Worm (Caenorhabditis elegans) whole organism, mixed stage, embryonic: Measurements from ENCODE around the gene T14G8.3.

Source experiments
- M03D4.4 ChIP-seq: sonication (generic microtip); optimal IDR thresholded peaks from 2 replicates; lab custom pipeline; 2017; ENCODE audit warnings: mild to moderate bottlenecking, missing genetic modification characterization, missing compliant biosample characterization
- blmp-1 ChIP-seq: fragments of 150-350 bp; optimal IDR thresholded peaks from 2 replicates; lab custom pipeline; 2014; ENCODE audit warnings: missing biosample characterization, missing genetic modification characterization
- ceh-39 ChIP-seq: fragments of 150-350 bp; optimal IDR thresholded peaks from 2 replicates; lab custom pipeline; 2014; ENCODE audit warnings: missing biosample characterization, missing genetic modification characterization
- ceh-43 ChIP-seq: fragments of 200-800 bp; sonication (Bioruptor generic); optimal IDR thresholded peaks from 2 replicates; lab custom pipeline; 2018; ENCODE audit warnings: mild to moderate bottlenecking, missing genetic modification characterization, moderate library complexity, missing compliant biosample characterization
- cnd-1 ChIP-seq: fragments of 200-800 bp; sonication (Bioruptor generic); optimal IDR thresholded peaks from 2 replicates; lab custom pipeline; 2018; ENCODE audit warnings: mild to moderate bottlenecking, missing genetic modification characterization, missing compliant biosample characterization
- elt-3 ChIP-seq: fragments of 150-350 bp; optimal IDR thresholded peaks from 2 replicates; lab custom pipeline; 2014; ENCODE audit warnings: missing biosample characterization, missing genetic modification characterization
- lin-13 ChIP-seq: fragments of 150-350 bp; optimal IDR thresholded peaks from 2 replicates; lab custom pipeline; 2014; ENCODE audit warnings: missing biosample characterization, missing genetic modification characterization
- nhr-28 ChIP-seq: fragments of 150-350 bp; optimal IDR thresholded peaks from 2 replicates; lab custom pipeline; 2014; ENCODE audit warnings: missing biosample characterization, missing genetic modification characterization
- pha-4 ChIP-seq: fragments of 150-350 bp; optimal IDR thresholded peaks from 2 replicates; lab custom pipeline; 2018; ENCODE audit warnings: missing biosample characterization, missing genetic modification reagents, missing genetic modification characterization
- unc-39 ChIP-seq: fragments of 150-350 bp; optimal IDR thresholded peaks from 2 replicates; lab custom pipeline; 2014; ENCODE audit warnings: missing biosample characterization, missing genetic modification characterization
- ztf-11 ChIP-seq: fragments of 150-350 bp; optimal IDR thresholded peaks from 2 replicates; lab custom pipeline; 2014; ENCODE audit warnings: missing biosample characterization, missing genetic modification characterization

DNA sequence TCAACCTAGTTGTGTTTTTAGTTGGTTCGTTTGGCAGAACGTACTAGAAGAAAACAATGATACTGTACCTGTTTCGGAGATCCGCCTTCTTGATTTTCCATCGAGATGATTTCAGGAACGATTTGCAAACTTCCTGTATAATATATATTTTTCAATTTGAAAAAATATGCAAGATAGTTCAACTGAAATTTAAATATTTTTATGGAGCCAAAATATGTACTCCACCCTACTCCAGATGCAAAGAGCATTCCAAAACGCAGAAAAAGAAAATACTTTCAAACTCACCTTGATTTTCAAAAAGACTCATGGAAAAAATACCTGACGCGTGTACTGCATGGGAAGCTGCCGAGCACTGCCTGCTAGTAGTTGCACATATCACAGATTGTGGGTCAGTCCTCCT, 47.5 kb upstream of the T14G8.3 start, which contains the start of gene gei-3:
- TF ChIP-seq lin-13 (tag; lab: Kevin White, UChicago) (no peak), cnd-1 (tag; lab: Kevin White, UChicago) (no peak), M03D4.4 (tag; lab: Kevin White, UChicago) (no peak), ceh-39 (tag; lab: Kevin White, UChicago) (no peak), pha-4 (tag; lab: Kevin White, UChicago) (no peak), nhr-28 (no peak), blmp-1 (no peak), elt-3 (tag; lab: Kevin White, UChicago) (no peak), ceh-43 (GFP tag; lab: Kevin White, UChicago) (no peak), unc-39 (tag; lab: Kevin White, UChicago) (no peak), ztf-11 (no peak)
